Worm (Caenorhabditis elegans) whole organism, L1 larva: Measurements from ENCODE around the gene hda-1.
A peak's percentile ranks its signal among the peaks of the same experiment; 100 is the strongest.

ENCODE experiments used
- C16A3.4 ChIP-seq: fragments of 150-350 bp; optimal IDR thresholded peaks from 2 replicates; lab custom pipeline; 2014; ENCODE audit warnings: missing biosample characterization, missing genetic modification characterization
- F16B12.6 ChIP-seq: fragments of 150-350 bp; optimal IDR thresholded peaks from 2 replicates; lab custom pipeline; 2014; ENCODE audit warnings: missing biosample characterization, missing genetic modification characterization
- aha-1 ChIP-seq: fragments of 150-350 bp; optimal IDR thresholded peaks from 2 replicates; lab custom pipeline; 2014; ENCODE audit warnings: missing biosample characterization, missing genetic modification characterization
- alr-1 ChIP-seq: fragments of 200-800 bp; sonication (Bioruptor generic); optimal IDR thresholded peaks from 2 replicates; lab custom pipeline; 2018; ENCODE audit warnings: borderline replicate concordance, mild to moderate bottlenecking, missing genetic modification characterization, missing compliant biosample characterization
- aly-2 ChIP-seq: fragments of 150-350 bp; optimal IDR thresholded peaks from 2 replicates; lab custom pipeline; 2014; ENCODE audit warnings: missing biosample characterization, missing genetic modification characterization
- ama-1 ChIP-seq: fragments of 150-350 bp; optimal IDR thresholded peaks from 2 replicates; lab custom pipeline; 2014
- ceh-8 ChIP-seq: fragments of 200-800 bp; sonication (Bioruptor generic); optimal IDR thresholded peaks from 2 replicates; lab custom pipeline; 2018; ENCODE audit warnings: mild to moderate bottlenecking, missing genetic modification characterization, moderate library complexity, missing compliant biosample characterization
- ceh-82 ChIP-seq, 3 experiments: fragments of 150-350 bp in 1 of 3; sonication (generic microtip) in 2 of 3; optimal IDR thresholded peaks; 2 replicates each; lab custom pipeline; 2014 to 2017; ENCODE audit warnings: missing biosample characterization in 3 of 3, missing genetic modification characterization in 3 of 3
- ceh-88 ChIP-seq: fragments of 200-800 bp; sonication (Bioruptor generic); IDR thresholded peaks from 2 replicates; pipeline ENCODE4 v1.3.6; 2022; ENCODE audit warnings: missing genetic modification characterization, missing compliant biosample characterization
- dpl-1 ChIP-seq, 3 experiments: fragments of 150-350 bp in 2 of 3; sonication (generic microtip) in 1 of 3; optimal IDR thresholded peaks; 2 replicates each; lab custom pipeline; 2014 to 2017; ENCODE audit warnings: missing biosample characterization in 3 of 3, missing genetic modification characterization in 3 of 3, missing genetic modification reagents in 3 of 3
- dsc-1 ChIP-seq: sonication (generic microtip); optimal IDR thresholded peaks from 2 replicates; lab custom pipeline; 2016; ENCODE audit warnings: mild to moderate bottlenecking, missing genetic modification characterization, missing compliant biosample characterization
- efl-1 ChIP-seq, 4 experiments: fragments of 150-350 bp; optimal IDR thresholded peaks in 3 of 4; peaks in 1 of 4; 1 replicate in 1 of 4; 2 replicates in 3 of 4; lab custom pipeline; 2014; ENCODE audit warnings: missing biosample characterization in 2 of 4, missing genetic modification characterization in 2 of 4, missing genetic modification reagents in 2 of 4
- egl-13 ChIP-seq: sonication (generic microtip); optimal IDR thresholded peaks from 2 replicates; lab custom pipeline; 2016; ENCODE audit warnings: missing genotype, missing genetic modification reagents, missing genetic modification characterization, missing compliant biosample characterization
- fkh-10 ChIP-seq: sonication (generic microtip); optimal IDR thresholded peaks from 2 replicates; lab custom pipeline; 2017; ENCODE audit warnings: missing biosample characterization, missing genetic modification reagents, missing genetic modification characterization
- fkh-8 ChIP-seq: sonication (generic microtip); optimal IDR thresholded peaks from 2 replicates; lab custom pipeline; 2016; ENCODE audit warnings: mild to moderate bottlenecking, missing genetic modification characterization, missing compliant biosample characterization
- fos-1 ChIP-seq: fragments of 150-350 bp; optimal IDR thresholded peaks from 2 replicates; lab custom pipeline; 2014; ENCODE audit warnings: missing biosample characterization, missing genetic modification characterization
- grh-1 ChIP-seq: fragments of 200-800 bp; sonication (Bioruptor generic); IDR thresholded peaks from 2 replicates; pipeline ENCODE4 v1.3.6; 2022; ENCODE audit warnings: missing genetic modification reagents, missing genetic modification characterization, missing compliant biosample characterization
- lin-35 ChIP-seq, 2 experiments: fragments of 150-350 bp; optimal IDR thresholded peaks; 2 replicates each; lab custom pipeline; 2014; ENCODE audit warnings: missing biosample characterization in 2 of 2, missing genetic modification characterization in 2 of 2, missing genetic modification reagents in 2 of 2
- lsy-2 ChIP-seq, 2 experiments: fragments of 150-350 bp; optimal IDR thresholded peaks; 2 replicates each; lab custom pipeline; 2014; ENCODE audit warnings: missing biosample characterization in 2 of 2, missing genetic modification characterization in 2 of 2
- mab-9 ChIP-seq: fragments of 200-800 bp; sonication (Bioruptor generic); IDR thresholded peaks from 2 replicates; pipeline ENCODE4 v1.3.6; 2022; ENCODE audit warnings: missing genetic modification reagents, missing genetic modification characterization, missing compliant biosample characterization
- mdl-1 ChIP-seq, 2 experiments: fragments of 150-350 bp; optimal IDR thresholded peaks; 2 replicates each; lab custom pipeline; 2014 to 2017; ENCODE audit warnings: missing biosample characterization in 2 of 2, missing genetic modification characterization in 2 of 2, inconsistent platforms in 1 of 2
- mep-1 ChIP-seq: fragments of 150-350 bp; optimal IDR thresholded peaks from 2 replicates; lab custom pipeline; 2014; ENCODE audit warnings: missing biosample characterization, missing genetic modification characterization
- nhr-19 ChIP-seq: fragments of 200-800 bp; sonication (Bioruptor generic); conservative IDR thresholded peaks from 2 replicates; pipeline ENCODE4 v1.3.6; 2022; ENCODE audit warnings: missing genetic modification characterization, missing compliant biosample characterization
- nhr-20 ChIP-seq: sonication (generic microtip); optimal IDR thresholded peaks from 2 replicates; lab custom pipeline; 2016; ENCODE audit warnings: mild to moderate bottlenecking, missing genetic modification characterization, missing compliant biosample characterization
- nhr-28 ChIP-seq: fragments of 150-350 bp; optimal IDR thresholded peaks from 2 replicates; lab custom pipeline; 2014; ENCODE audit warnings: missing biosample characterization, missing genetic modification characterization
- nhr-71 ChIP-seq: sonication (generic microtip); optimal IDR thresholded peaks from 2 replicates; lab custom pipeline; 2016; ENCODE audit warnings: mild to moderate bottlenecking, missing genetic modification characterization, moderate library complexity, missing compliant biosample characterization
- nhr-85 ChIP-seq: sonication (generic microtip); peaks from one replicate; lab custom pipeline; 2016; ENCODE audit warnings: missing genetic modification characterization, inconsistent platforms, missing compliant biosample characterization
- nhr-90 ChIP-seq: sonication (generic microtip); optimal IDR thresholded peaks from 2 replicates; lab custom pipeline; 2016; ENCODE audit warnings: mild to moderate bottlenecking, missing genetic modification characterization, missing compliant biosample characterization; ENCODE audit not compliant: poor library complexity
- rnt-1 ChIP-seq: sonication (generic microtip); optimal IDR thresholded peaks from 2 replicates; lab custom pipeline; 2016; ENCODE audit warnings: mild to moderate bottlenecking, missing genetic modification characterization, moderate library complexity, missing compliant biosample characterization
- snu-23 ChIP-seq: sonication (generic microtip); optimal IDR thresholded peaks from 2 replicates; lab custom pipeline; 2016; ENCODE audit warnings: missing genetic modification characterization, missing compliant biosample characterization
- swsn-7 ChIP-seq: sonication (generic microtip); optimal IDR thresholded peaks from 2 replicates; lab custom pipeline; 2016; ENCODE audit warnings: missing genetic modification characterization, missing compliant biosample characterization
- unc-130 ChIP-seq: fragments of 150-350 bp; optimal IDR thresholded peaks from 2 replicates; lab custom pipeline; 2017; ENCODE audit warnings: missing biosample characterization, missing genetic modification characterization, inconsistent platforms
- unc-62 ChIP-seq: fragments of 150-350 bp; optimal IDR thresholded peaks from 2 replicates; lab custom pipeline; 2014; ENCODE audit warnings: missing biosample characterization, missing genetic modification reagents, missing genetic modification characterization
- vab-15 ChIP-seq: sonication (generic microtip); optimal IDR thresholded peaks from 2 replicates; lab custom pipeline; 2017; ENCODE audit warnings: missing genotype, mild to moderate bottlenecking, missing genetic modification characterization, missing compliant biosample characterization
- xbp-1 ChIP-seq: sonication (generic microtip); optimal IDR thresholded peaks from 2 replicates; lab custom pipeline; 2016; ENCODE audit warnings: missing genetic modification characterization, missing compliant biosample characterization
- zag-1 ChIP-seq: fragments of 150-350 bp; optimal IDR thresholded peaks from 2 replicates; lab custom pipeline; 2014; ENCODE audit warnings: missing biosample characterization, missing genetic modification characterization
- ztf-11 ChIP-seq, 2 experiments: sonication (generic microtip); optimal IDR thresholded peaks; 2 replicates each; lab custom pipeline; 2016 to 2017; ENCODE audit warnings: missing genetic modification characterization in 2 of 2, missing biosample characterization in 1 of 2, missing compliant biosample characterization in 1 of 2

hda-1 gene

ce11 chrV:14510746-14511145 lies 14.4 kb upstream of the hda-1 start, which contains the start of gene R02D5.9 (continued):
- peak; percentile 4 to 9 for TF ChIP-seq efl-1 (optimal IDR thresholded peaks at IDR 0.05; lab: Kevin White, UChicago)
- TF ChIP-seq efl-1 (GFP tag; optimal IDR thresholded peaks at IDR 0.05 in 1 of 2; lab: Kevin White, UChicago) = peak in 1 of 2 experiments; percentile 4
- TF ChIP-seq unc-62 (GFP tag; lab: Kevin White, UChicago) = no peak
- TF ChIP-seq ceh-88 (GFP tag; lab: Robert Waterston, UW) = no peak
- TF ChIP-seq zag-1 (tag; lab: Kevin White, UChicago) = no peak

ce11 chrV:14518010-14518409 lies 7.2 kb upstream of the hda-1 start, which contains the start of gene R02D5.6:
R02D5.6 (minus strand) TSS chrV:14518110.
- TF ChIP-seq grh-1 = no peak
- peak; percentile 14 for TF ChIP-seq fkh-8

ce11 chrV:14519268-14519667 lies 5.9 kb upstream of the hda-1 start, which contains the start of gene R02D5.8:
R02D5.8 (minus strand) TSS chrV:14519368.
- TF ChIP-seq nhr-28 (tag; lab: Kevin White, UChicago) (no peak), nhr-71 (tag; lab: Kevin White, UChicago) (no peak), F16B12.6 (tag; lab: Kevin White, UChicago) (no peak), egl-13 (tag; lab: Kevin White, UChicago) (no peak)
- TF ChIP-seq, all 84 proteins: peak for 0

ce11 chrV:14521000-14521399 lies 4.2 kb upstream of the hda-1 start, which contains the start of gene C53A5.17:
C53A5.17 (minus strand) TSS chrV:14521100.
- TF ChIP-seq fkh-10 (GFP tag; lab: Kevin White, UChicago) = no peak
- TF ChIP-seq, all 84 proteins: peak for 0

- TF ChIP-seq aly-2 (tag; lab: Kevin White, UChicago) (no peak), ama-1 (peak; percentile 37)
These were observed 2.7 kb upstream of the hda-1 start, which contains the start of gene C53A5.16 for ce11 chrV:14522514-14522913. C53A5.16 (minus strand) TSS chrV:14522614.

- TF ChIP-seq efl-1 (optimal IDR thresholded peaks at IDR 0.05; lab: Kevin White, UChicago) = no peak
- peak in 1 of 2 experiments; percentile 88 for TF ChIP-seq efl-1 (GFP tag; optimal IDR thresholded peaks at IDR 0.05 in 1 of 2; lab: Kevin White, UChicago)
- no peak for TF ChIP-seq mep-1 (tag; lab: Kevin White, UChicago)
- TF ChIP-seq nhr-19 (GFP tag; lab: Robert Waterston, UW) = no peak
- TF ChIP-seq mab-9 (GFP tag; lab: Robert Waterston, UW) = no peak
- TF ChIP-seq ztf-11 (tag; optimal IDR thresholded peaks at IDR 0.05; lab: Kevin White, UChicago) = no peak
- no peak for TF ChIP-seq vab-15 (tag; lab: Kevin White, UChicago)
- no peak for TF ChIP-seq fos-1 (tag; lab: Kevin White, UChicago)
These were observed 2.1 kb upstream of the hda-1 start, which contains the start of gene C53A5.2 for ce11 chrV:14523105-14523504. C53A5.2 (minus strand) TSS chrV:14523205.

ce11 chrV:14523788-14524582 lies 1.2 kb upstream of the hda-1 start, which contains the start of gene ril-1:
ril-1 (minus strand) TSS chrV:14524129.
- no peak for TF ChIP-seq vab-15 (tag; lab: Kevin White, UChicago)
- peak; percentile 25 for TF ChIP-seq nhr-20 (tag; lab: Kevin White, UChicago)
- peak; percentile 38 to 41 for TF ChIP-seq efl-1 (optimal IDR thresholded peaks at IDR 0.05; lab: Kevin White, UChicago)
- TF ChIP-seq efl-1 (GFP tag; optimal IDR thresholded peaks at IDR 0.05 in 1 of 2; lab: Kevin White, UChicago) = peak; percentile 6 to 85
- TF ChIP-seq xbp-1 (tag; lab: Kevin White, UChicago) = peak; percentile 15
- TF ChIP-seq alr-1 (tag; lab: Kevin White, UChicago) = no peak
- TF ChIP-seq rnt-1 (tag; lab: Kevin White, UChicago) = peak; percentile 35
- TF ChIP-seq snu-23 (GFP tag; lab: Kevin White, UChicago) = peak; percentile 50
- TF ChIP-seq ceh-82 (tag; optimal IDR thresholded peaks at IDR 0.05; lab: Kevin White, UChicago) = peak; percentile 2 to 40 (median 32)
- TF ChIP-seq C16A3.4 = peak; percentile 53
- no peak for TF ChIP-seq ceh-8
- peak; percentile 21 for TF ChIP-seq swsn-7 (tag; lab: Kevin White, UChicago)
- TF ChIP-seq nhr-90 (tag; lab: Kevin White, UChicago) = peak; percentile 44
- peak; percentile 23 to 57 for TF ChIP-seq lin-35 (GFP tag; optimal IDR thresholded peaks at IDR 0.05; lab: Kevin White, UChicago)
- TF ChIP-seq dsc-1 (tag; lab: Kevin White, UChicago) = peak; percentile 10
- no peak for TF ChIP-seq aha-1 (tag; lab: Kevin White, UChicago)
- TF ChIP-seq unc-130 (tag; lab: Kevin White, UChicago) = peak; percentile 14
- TF ChIP-seq fkh-8 = peak; percentile 34
- TF ChIP-seq mdl-1 (tag; optimal IDR thresholded peaks at IDR 0.05; lab: Kevin White, UChicago) = peak in 1 of 2 experiments; percentile 8
- peak in 2 of 3 experiments; percentile 30 to 31 for TF ChIP-seq dpl-1 (GFP tag; optimal IDR thresholded peaks at IDR 0.05; lab: Kevin White, UChicago)
- TF ChIP-seq nhr-71 (tag; lab: Kevin White, UChicago) = peak; percentile 55
- peak; percentile 67 for TF ChIP-seq nhr-85 (tag; lab: Kevin White, UChicago)
- peak; percentile 27 to 58 for TF ChIP-seq lsy-2 (tag; optimal IDR thresholded peaks at IDR 0.05; lab: Kevin White, UChicago)
